Worm (Caenorhabditis elegans) whole organism, young adult: Measurements from ENCODE around the gene C27F2.7.
A peak's percentile ranks its signal among the peaks of the same experiment; 100 is the strongest.

Source experiments
- F33H1.4 ChIP-seq: fragments of 200-800 bp; sonication (Bioruptor generic); IDR thresholded peaks from 2 replicates; pipeline ENCODE4 v1.3.6; 2022; ENCODE audit warnings: missing genetic modification reagents, missing genetic modification characterization, missing compliant biosample characterization
- K12H6.12 ChIP-seq: fragments of 200-800 bp; sonication (Bioruptor generic); optimal IDR thresholded peaks from 2 replicates; lab custom pipeline; 2018; ENCODE audit warnings: mild to moderate bottlenecking, missing genetic modification characterization, missing compliant biosample characterization
- lsl-1 ChIP-seq: fragments of 200-800 bp; sonication (Bioruptor generic); optimal IDR thresholded peaks from 2 replicates; lab custom pipeline; 2018; ENCODE audit warnings: mild to moderate bottlenecking, missing genetic modification characterization, moderate library complexity, missing compliant biosample characterization

The C27F2.7 gene

DNA sequence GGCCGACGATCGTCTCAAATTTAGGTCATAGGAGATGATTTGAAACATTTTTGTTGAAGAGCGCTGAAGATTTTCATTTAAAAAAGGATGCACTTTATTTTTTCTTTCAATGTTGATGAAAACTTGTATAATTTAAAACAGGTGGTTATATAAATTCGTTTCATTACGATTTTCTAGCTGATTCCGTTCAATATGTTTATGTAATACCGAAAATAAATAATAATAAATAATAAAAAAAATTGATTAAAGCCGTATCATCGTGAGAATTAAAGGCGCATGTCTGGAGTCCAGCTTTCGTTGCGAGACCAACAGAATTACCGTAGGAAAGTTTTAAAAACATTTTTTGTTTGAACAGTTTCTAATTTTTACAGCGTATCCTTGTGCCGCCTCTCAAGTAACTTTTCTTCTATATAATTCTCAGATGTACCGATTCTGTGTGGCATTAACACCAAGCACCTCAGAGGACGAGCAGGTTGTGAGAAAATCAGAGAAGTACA is 52.0 kb downstream of the C27F2.7 start, which contains the start of the genes C26E6.12 and eri-9:
Gene C26E6.12 (minus strand): TSS at position 51 of the 497 bp plus-strand sequence.
Gene eri-9 (plus strand): TSS at position 248 of the 497 bp plus-strand sequence.
- TF ChIP-seq F33H1.4 (GFP tag; lab: Robert Waterston, UW) (peak; percentile 56; the same call in 1 of the 2 replicates), K12H6.12 (tag; lab: Kevin White, UChicago) (no peak), lsl-1 (GFP tag; lab: Kevin White, UChicago) (peak; percentile 66)
